Worm (Caenorhabditis elegans) whole organism, L3 larva: ENCODE measurements around the gene flp-15.

ENCODE experiments used
- R02D3.7 ChIP-seq: fragments of 150-350 bp; optimal IDR thresholded peaks from 2 replicates; lab custom pipeline; 2014; ENCODE audit warnings: missing biosample characterization, missing genetic modification characterization
- aly-2 ChIP-seq: fragments of 150-350 bp; optimal IDR thresholded peaks from 2 replicates; lab custom pipeline; 2014; ENCODE audit warnings: missing biosample characterization, missing genetic modification characterization
- ama-1 ChIP-seq: fragments of 150-350 bp; optimal IDR thresholded peaks from 2 replicates; lab custom pipeline; 2018
- ceh-28 ChIP-seq: fragments of 150-350 bp; optimal IDR thresholded peaks from 2 replicates; lab custom pipeline; 2014; ENCODE audit warnings: missing biosample characterization, missing genetic modification reagents, missing genetic modification characterization
- ceh-82 ChIP-seq: fragments of 150-350 bp; optimal IDR thresholded peaks from 2 replicates; lab custom pipeline; 2014; ENCODE audit warnings: missing biosample characterization, missing genetic modification characterization
- ceh-9 ChIP-seq: sonication (generic microtip); optimal IDR thresholded peaks from 2 replicates; lab custom pipeline; 2018; ENCODE audit warnings: missing biosample characterization, missing genetic modification characterization
- daf-12 ChIP-seq: fragments of 150-350 bp; optimal IDR thresholded peaks from 2 replicates; lab custom pipeline; 2014; ENCODE audit warnings: missing biosample characterization, missing genetic modification reagents, missing genetic modification characterization
- egl-27 ChIP-seq: sonication (generic microtip); optimal IDR thresholded peaks from 4 replicates; lab custom pipeline; 2017; ENCODE audit warnings: missing biosample characterization, missing genetic modification reagents, missing genetic modification characterization
- egl-5 ChIP-seq: fragments of 150-350 bp; optimal IDR thresholded peaks from 2 replicates; lab custom pipeline; 2017; ENCODE audit warnings: missing biosample characterization, missing genetic modification reagents, missing genetic modification characterization, inconsistent platforms
- elt-1 ChIP-seq: fragments of 150-350 bp; optimal IDR thresholded peaks from 2 replicates; lab custom pipeline; 2014; ENCODE audit warnings: missing biosample characterization, missing genetic modification characterization
- elt-2 ChIP-seq: sonication (generic microtip); optimal IDR thresholded peaks from 2 replicates; lab custom pipeline; 2016; ENCODE audit warnings: missing genetic modification reagents, mild to moderate bottlenecking, missing genetic modification characterization, missing compliant biosample characterization
- elt-3 ChIP-seq, 3 experiments: fragments of 150-350 bp in 1 of 3; sonication (generic microtip) in 2 of 3; optimal IDR thresholded peaks; 2 replicates in 2 of 3; 4 replicates in 1 of 3; lab custom pipeline; 2014 to 2017; ENCODE audit warnings: missing biosample characterization in 3 of 3, missing genetic modification characterization in 3 of 3
- fkh-10 ChIP-seq: sonication (generic microtip); optimal IDR thresholded peaks from 2 replicates; lab custom pipeline; 2017; ENCODE audit warnings: missing biosample characterization, missing genetic modification reagents, missing genetic modification characterization
- fkh-2 ChIP-seq: fragments of 150-350 bp; optimal IDR thresholded peaks from 2 replicates; lab custom pipeline; 2014; ENCODE audit warnings: missing biosample characterization, missing genetic modification reagents, missing genetic modification characterization
- hmg-11 ChIP-seq: sonication (generic microtip); optimal IDR thresholded peaks from 2 replicates; lab custom pipeline; 2016; ENCODE audit warnings: missing genetic modification characterization, missing compliant biosample characterization
- jun-1 ChIP-seq: fragments of 150-350 bp; optimal IDR thresholded peaks from 2 replicates; lab custom pipeline; 2014; ENCODE audit warnings: missing biosample characterization, missing genetic modification reagents, missing genetic modification characterization
- lin-15B ChIP-seq: fragments of 150-350 bp; optimal IDR thresholded peaks from 2 replicates; lab custom pipeline; 2014; ENCODE audit warnings: missing biosample characterization, missing genetic modification characterization
- lin-39 ChIP-seq: fragments of 150-350 bp; optimal IDR thresholded peaks from 2 replicates; lab custom pipeline; 2018; ENCODE audit warnings: missing biosample characterization, missing genetic modification reagents, missing genetic modification characterization
- lsy-12 ChIP-seq: sonication (generic microtip); optimal IDR thresholded peaks from 2 replicates; lab custom pipeline; 2016; ENCODE audit warnings: mild to moderate bottlenecking, missing genetic modification characterization, missing compliant biosample characterization
- mdl-1 ChIP-seq: fragments of 150-350 bp; optimal IDR thresholded peaks from 2 replicates; lab custom pipeline; 2014; ENCODE audit warnings: missing biosample characterization, missing genetic modification characterization
- mml-1 ChIP-seq: fragments of 150-350 bp; sonication (generic microtip); optimal IDR thresholded peaks from 3 replicates; lab custom pipeline; 2014; ENCODE audit warnings: missing biosample characterization, missing genetic modification characterization
- nfya-1 ChIP-seq: sonication (generic microtip); optimal IDR thresholded peaks from 2 replicates; lab custom pipeline; 2017; ENCODE audit warnings: missing genetic modification characterization, mild to moderate bottlenecking, missing compliant biosample characterization, antibody characterized with exemption, moderate library complexity; ENCODE audit not compliant: insufficient read depth
- nhr-12 ChIP-seq: fragments of 150-350 bp; optimal IDR thresholded peaks from 2 replicates; lab custom pipeline; 2014; ENCODE audit warnings: missing biosample characterization, missing genetic modification characterization
- nhr-23 ChIP-seq: fragments of 150-350 bp; optimal IDR thresholded peaks from 2 replicates; lab custom pipeline; 2014; ENCODE audit warnings: missing biosample characterization, missing genetic modification reagents, missing genetic modification characterization
- nhr-25 ChIP-seq: sonication (generic microtip); optimal IDR thresholded peaks from 2 replicates; lab custom pipeline; 2017; ENCODE audit warnings: missing biosample characterization, missing genetic modification characterization
- nhr-43 ChIP-seq: sonication (generic microtip); optimal IDR thresholded peaks from 2 replicates; lab custom pipeline; 2016; ENCODE audit warnings: mild to moderate bottlenecking, missing genetic modification characterization, missing compliant biosample characterization; ENCODE audit not compliant: poor library complexity, severe bottlenecking
- nhr-67 ChIP-seq: fragments of 150-350 bp; optimal IDR thresholded peaks from 2 replicates; lab custom pipeline; 2014; ENCODE audit warnings: missing biosample characterization, missing genetic modification characterization
- nhr-77 ChIP-seq: fragments of 150-350 bp; optimal IDR thresholded peaks from 2 replicates; lab custom pipeline; 2014; ENCODE audit warnings: missing biosample characterization, missing genetic modification characterization
- pha-4 ChIP-seq: fragments of 150-350 bp; optimal IDR thresholded peaks from 2 replicates; lab custom pipeline; 2014; ENCODE audit warnings: missing biosample characterization, missing genetic modification reagents, missing genetic modification characterization
- pqm-1 ChIP-seq: fragments of 150-350 bp; optimal IDR thresholded peaks from 2 replicates; lab custom pipeline; 2017; ENCODE audit warnings: missing biosample characterization, missing genetic modification characterization, inconsistent platforms
- sea-2 ChIP-seq: fragments of 150-350 bp; sonication (generic microtip); optimal IDR thresholded peaks from 4 replicates; lab custom pipeline; 2014; ENCODE audit warnings: missing biosample characterization, missing genetic modification reagents, missing genetic modification characterization
- skn-1 ChIP-seq: fragments of 150-350 bp; optimal IDR thresholded peaks from 2 replicates; lab custom pipeline; 2014; ENCODE audit warnings: missing biosample characterization, missing genetic modification characterization
- tbx-2 ChIP-seq: sonication (generic microtip); optimal IDR thresholded peaks from 2 replicates; lab custom pipeline; 2016; ENCODE audit warnings: mild to moderate bottlenecking, missing genetic modification characterization, missing compliant biosample characterization
- unc-39 ChIP-seq: sonication (generic microtip); optimal IDR thresholded peaks from 4 replicates; lab custom pipeline; 2017; ENCODE audit warnings: missing biosample characterization, missing genetic modification characterization
- zag-1 ChIP-seq: fragments of 150-350 bp; optimal IDR thresholded peaks from 2 replicates; lab custom pipeline; 2014; ENCODE audit warnings: missing biosample characterization, missing genetic modification characterization

The flp-15 gene

DNA sequence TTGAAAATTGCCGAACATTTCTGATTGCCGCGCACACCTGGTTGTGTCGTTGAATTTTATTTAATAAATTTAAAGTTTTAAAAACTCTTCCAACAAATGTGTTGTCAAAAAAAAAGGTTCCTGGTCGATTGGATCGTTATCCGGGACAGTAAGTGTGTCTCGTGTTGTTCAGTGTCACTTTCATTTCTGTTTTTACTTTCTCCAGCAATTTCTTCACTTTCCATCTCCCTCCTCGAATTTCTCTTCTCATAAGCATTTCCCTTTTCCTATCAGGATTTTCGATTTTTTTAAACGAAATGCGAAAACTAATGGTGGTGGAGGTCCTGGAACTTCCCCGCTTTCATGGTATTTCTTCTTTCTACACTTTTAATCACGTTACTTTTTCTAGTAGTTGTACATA is 27.9 kb upstream of the flp-15 start:
- no peak for TF ChIP-seq ceh-82 (tag; lab: Kevin White, UChicago)
- TF ChIP-seq nhr-67 (tag; lab: Kevin White, UChicago): no peak
- no peak for TF ChIP-seq elt-1 (tag; lab: Kevin White, UChicago)
- peak; percentile 14 for TF ChIP-seq nhr-23

ce11 chrIII:13694048-13694447 is 26.4 kb upstream of the flp-15 start:
- peak; percentile 52 for TF ChIP-seq egl-27
- no peak for TF ChIP-seq fkh-2
- peak; percentile 9 for TF ChIP-seq lsy-12 (tag; lab: Kevin White, UChicago)
- TF ChIP-seq nhr-43 (tag; lab: Kevin White, UChicago): peak; percentile 9
- TF ChIP-seq elt-2 (tag; lab: Kevin White, UChicago): peak; percentile 74
- peak; percentile 96 for TF ChIP-seq pha-4
- TF ChIP-seq ama-1 (lab: Kevin White, UChicago): no peak
- TF ChIP-seq nfya-1 (tag; lab: Kevin White, UChicago): peak; percentile 52
- TF ChIP-seq skn-1 (tag; lab: Kevin White, UChicago): peak; percentile 72
- TF ChIP-seq jun-1: peak; percentile 10
- peak; percentile 51 for TF ChIP-seq ceh-28 (tag; lab: Kevin White, UChicago)
- peak; percentile 61 for TF ChIP-seq pqm-1 (tag; lab: Kevin White, UChicago)
- TF ChIP-seq elt-3 (tag; optimal IDR thresholded peaks at IDR 0.05; lab: Kevin White, UChicago): no peak
- TF ChIP-seq, all 47 proteins: peak for 10

DNA sequence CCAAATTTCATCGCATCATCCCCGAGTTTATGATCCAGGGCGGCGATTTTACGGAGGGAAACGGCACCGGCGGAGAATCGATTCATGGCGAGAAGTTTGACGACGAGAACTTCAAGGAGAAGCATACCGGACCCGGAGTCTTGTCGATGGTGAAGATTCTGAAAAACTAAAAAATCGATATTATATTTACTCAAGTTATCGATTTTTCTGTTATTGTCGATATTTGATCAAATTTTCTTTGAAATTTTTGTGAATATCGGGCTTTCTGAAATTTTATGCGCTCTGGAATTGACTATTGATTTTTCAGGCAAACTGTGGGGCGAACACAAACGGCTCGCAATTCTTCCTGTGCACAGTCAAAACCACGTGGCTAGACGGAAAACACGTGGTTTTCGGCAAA is 25.5 kb upstream of the flp-15 start:
- TF ChIP-seq ceh-28 (tag; lab: Kevin White, UChicago) (peak; percentile 57), pqm-1 (tag; lab: Kevin White, UChicago) (no peak)

DNA sequence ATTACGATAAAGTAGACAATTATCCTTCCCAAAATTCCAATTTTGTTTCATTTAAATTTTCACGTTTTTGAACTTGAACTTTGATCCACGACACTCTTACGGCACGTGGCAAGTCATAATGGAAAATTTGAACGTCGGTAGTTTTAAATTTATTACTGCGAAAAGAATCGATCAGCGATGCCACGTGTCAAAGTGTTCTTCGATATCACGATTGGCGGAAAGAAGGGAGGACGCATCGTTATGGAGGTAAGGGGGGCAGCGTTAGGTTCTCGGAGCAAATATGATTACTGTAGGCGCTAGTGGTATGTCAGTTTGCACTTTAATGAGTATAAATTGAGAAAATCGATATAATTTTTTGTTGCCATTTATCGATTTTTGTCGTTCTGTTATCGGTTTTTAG is 24.9 kb upstream of the flp-15 start, which contains the start of gene cyn-2:
TSS of gene cyn-2 (plus strand) at position 114 of the 400 bp plus-strand sequence.
- no peak for TF ChIP-seq sea-2
- peak; percentile 27 for TF ChIP-seq ceh-28 (tag; lab: Kevin White, UChicago)

- TF ChIP-seq tbx-2 (tag; lab: Kevin White, UChicago) (no peak), nhr-23 (no peak), nfya-1 (tag; lab: Kevin White, UChicago) (peak; percentile 36), lin-39 (tag; lab: Kevin White, UChicago) (peak; percentile 18), ama-1 (lab: Kevin White, UChicago) (peak; percentile 10), nhr-77 (tag; lab: Kevin White, UChicago) (no peak), egl-5 (tag; lab: Kevin White, UChicago) (no peak), lin-15B (peak; percentile 43), R02D3.7 (tag; lab: Kevin White, UChicago) (no peak), nhr-25 (tag; lab: Kevin White, UChicago) (peak; percentile 38), pha-4 (peak; percentile 35), hmg-11 (tag; lab: Kevin White, UChicago) (peak; percentile 60)
Observed at ce11 chrIII:13687211-13687610, 19.6 kb upstream of the flp-15 start, which contains the start of gene cul-2. cul-2 (plus strand) TSS chrIII:13687269.

DNA sequence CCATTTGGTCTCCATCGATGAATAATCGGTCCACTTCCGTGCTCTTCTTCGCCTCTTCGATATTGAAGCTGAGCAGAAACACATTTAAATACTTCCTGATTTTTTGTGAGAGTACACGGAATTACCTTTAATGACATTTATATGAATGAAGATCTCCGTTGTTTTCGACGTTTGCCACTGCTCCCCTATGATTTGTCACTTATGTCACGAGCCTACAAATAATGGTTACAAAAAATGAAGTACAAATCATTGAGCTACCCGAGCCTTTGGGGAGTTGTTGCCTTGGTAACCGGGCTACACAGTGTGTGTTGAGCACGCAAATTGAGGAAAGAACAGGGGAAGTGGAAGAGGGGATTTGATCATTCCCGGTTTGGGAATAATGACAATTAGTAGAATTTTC is 18.7 kb upstream of the flp-15 start, which contains the start of gene dyf-2:
TSS of gene dyf-2 (minus strand) at position 137 of the 400 bp plus-strand sequence.
- TF ChIP-seq fkh-2: no peak
- no peak for TF ChIP-seq daf-12 (tag; lab: Kevin White, UChicago)
- no peak for TF ChIP-seq nfya-1 (tag; lab: Kevin White, UChicago)
- no peak for TF ChIP-seq lsy-12 (tag; lab: Kevin White, UChicago)
- TF ChIP-seq zag-1 (tag; lab: Kevin White, UChicago): no peak
- TF ChIP-seq aly-2: no peak
- no peak for TF ChIP-seq mml-1 (tag; lab: Kevin White, UChicago)
- no peak for TF ChIP-seq ceh-9 (tag; lab: Kevin White, UChicago)
- no peak for TF ChIP-seq fkh-10
- TF ChIP-seq unc-39 (tag; lab: Kevin White, UChicago): no peak
- TF ChIP-seq nhr-12 (tag; lab: Kevin White, UChicago): no peak
- no peak for TF ChIP-seq mdl-1 (tag; lab: Kevin White, UChicago)
- no peak for TF ChIP-seq hmg-11 (tag; lab: Kevin White, UChicago)
- TF ChIP-seq, all 47 proteins: peak for 0
